Fruit fly (Drosophila melanogaster): ENCODE measurements around the gene CG6678.

The CG6678 gene

dm6 chr3R:21862137-21862850 lies 24.5 kb upstream of the CG6678 start (continued):
- TF ChIP-seq Mrtf (GFP tag; IDR thresholded peaks at IDR 0.05) (no peak; the same call in 2 of the 3 replicates), CG4707 (GFP tag; optimal IDR thresholded peaks at IDR 0.05) (peak; percentile 82), Rfx (GFP tag; IDR thresholded peaks at IDR 0.05) (no peak), CG34422 (GFP tag; IDR thresholded peaks at IDR 0.05) (peak; percentile 74), knrl (GFP tag; IDR thresholded peaks at IDR 0.05; ENCODE audit: partially characterized antibody) (no peak), Dp (GFP tag; optimal IDR thresholded peaks at IDR 0.05) (no peak), CG17802 (tag; optimal IDR thresholded peaks at IDR 0.05) (peak; percentile 34), Rx (GFP tag; IDR thresholded peaks at IDR 0.05) (peak; percentile 65), CG10462 (GFP tag; optimal IDR thresholded peaks at IDR 0.05) (peak; percentile 67), sima (GFP tag; optimal IDR thresholded peaks at IDR 0.05) (no peak), nerfin-2 (GFP tag; IDR thresholded peaks at IDR 0.05; ENCODE audit: partially characterized antibody) (no peak), lbe (GFP tag; optimal IDR thresholded peaks at IDR 0.05) (no peak), CG17385 (GFP tag; optimal IDR thresholded peaks at IDR 0.05) (peak; percentile 77), Sin3A (optimal IDR thresholded peaks at IDR 0.05) (no peak), CG2712 (tag; optimal IDR thresholded peaks at IDR 0.05) (peak; percentile 92), CG18011 (GFP tag; optimal IDR thresholded peaks at IDR 0.05) (no peak), gt (GFP tag; IDR thresholded peaks at IDR 0.05) (peak; percentile 52), CG13624 (GFP tag; optimal IDR thresholded peaks at IDR 0.05) (no peak), sc (optimal IDR thresholded peaks at IDR 0.05) (no peak), sc (GFP tag; optimal IDR thresholded peaks at IDR 0.05) (peak; percentile 80), ttk (GFP tag; IDR thresholded peaks at IDR 0.05) (peak; percentile 76), D19B (GFP tag; optimal IDR thresholded peaks at IDR 0.05) (no peak), Hr3 (GFP tag; optimal IDR thresholded peaks at IDR 0.05) (peak; percentile 77), ase (GFP tag; IDR thresholded peaks at IDR 0.05) (peak; percentile 50; the same call in 1 of the 3 replicates), Abd-B (GFP tag; optimal IDR thresholded peaks at IDR 0.05) (peak; percentile 67), gce (GFP tag; IDR thresholded peaks at IDR 0.05) (peak; percentile 81), CG17912 (GFP tag; optimal IDR thresholded peaks at IDR 0.05) (no peak), dan (GFP tag; IDR thresholded peaks at IDR 0.05) (no peak), sob (GFP tag; IDR thresholded peaks at IDR 0.05) (peak; percentile 37; the same call in 1 of the 2 replicates), Aef1 (GFP tag; IDR thresholded peaks at IDR 0.05) (0 out of 3 replicates have a peak, but pooled peaks have one; percentile 35), CG12769 (tag; optimal IDR thresholded peaks at IDR 0.05) (peak; percentile 65), Pdp1 (GFP tag; optimal IDR thresholded peaks at IDR 0.05) (peak in 1 of 2 experiments; percentile 74), dm (GFP tag; optimal IDR thresholded peaks at IDR 0.05) (no peak), Gsc (GFP tag; IDR thresholded peaks at IDR 0.05) (no peak), D19A (tag; optimal IDR thresholded peaks at IDR 0.05) (peak; percentile 68), MESR4 (GFP tag; optimal IDR thresholded peaks at IDR 0.05) (no peak), cas (GFP tag; IDR thresholded peaks at IDR 0.05) (no peak), grn (GFP tag; optimal IDR thresholded peaks at IDR 0.05) (no peak), CG18476 (GFP tag; optimal IDR thresholded peaks at IDR 0.05) (peak; percentile 31), ems (GFP tag; optimal IDR thresholded peaks at IDR 0.05) (no peak), emc (GFP tag; optimal IDR thresholded peaks at IDR 0.05) (no peak), Hmx (GFP tag; optimal IDR thresholded peaks at IDR 0.05) (no peak), H2.0 (GFP tag; IDR thresholded peaks at IDR 0.05) (peak; percentile 71), scrt (GFP tag; optimal IDR thresholded peaks at IDR 0.05) (peak; percentile 25), Dip2 (GFP tag; IDR thresholded peaks at IDR 0.05) (no peak), nom (GFP tag; optimal IDR thresholded peaks at IDR 0.05) (no peak), Asciz (GFP tag; optimal IDR thresholded peaks at IDR 0.05) (peak; percentile 84), Oli (tag; optimal IDR thresholded peaks at IDR 0.05) (peak; percentile 88), jumu (GFP tag; optimal IDR thresholded peaks at IDR 0.05) (peak; percentile 38), lilli (GFP tag; optimal IDR thresholded peaks at IDR 0.05) (peak; percentile 42)
